Fruit fly (Drosophila melanogaster) whole organism, embryonic: ENCODE measurements around the gene sff.

ENCODE experiments used
- Asciz ChIP-seq: fragments of 200-800 bp; sonication (Bioruptor generic); optimal IDR thresholded peaks from 2 replicates; lab custom pipeline; 2017; ENCODE audit warnings: missing biosample characterization, mild to moderate bottlenecking, missing genetic modification characterization, missing genetic modification reagents
- Awh ChIP-seq: fragments of 200-800 bp; sonication (Bioruptor generic); IDR thresholded peaks from 2 replicates; pipeline ENCODE4, ENCODE4 v1.3.6; 2022; ENCODE audit warnings: missing biosample characterization, missing genetic modification characterization
- CG10543 ChIP-seq: fragments of 200-800 bp; sonication (Bioruptor generic); optimal IDR thresholded peaks from 3 replicates; lab custom pipeline; 2017; ENCODE audit warnings: missing biosample characterization, mild to moderate bottlenecking, missing genetic modification characterization, moderate library complexity
- CG10565 ChIP-seq: fragments of 200-800 bp; sonication (Bioruptor generic); optimal IDR thresholded peaks from 3 replicates; lab custom pipeline; 2016; ENCODE audit warnings: missing biosample characterization, mild to moderate bottlenecking, missing genetic modification characterization
- CG12071 ChIP-seq: fragments of 200-800 bp; sonication (Bioruptor generic); optimal IDR thresholded peaks from 3 replicates; lab custom pipeline; 2018; ENCODE audit warnings: missing biosample characterization, mild to moderate bottlenecking, missing genetic modification characterization
- CG12942 ChIP-seq: fragments of 200-800 bp; sonication (Bioruptor generic); optimal IDR thresholded peaks from 3 replicates; lab custom pipeline; 2016; ENCODE audit warnings: missing biosample characterization, missing genetic modification characterization
- CG13287 ChIP-seq: fragments of 200-800 bp; sonication (Bioruptor generic); IDR thresholded peaks from 2 replicates; pipeline ENCODE4 v1.3.6; 2022; ENCODE audit warnings: missing biosample characterization, missing genetic modification characterization; ENCODE audit not compliant: partially characterized antibody
- CG14860 ChIP-seq: fragments of 200-800 bp; sonication (Bioruptor generic); IDR thresholded peaks from 3 replicates; pipeline ENCODE4 v1.3.6; 2022; ENCODE audit warnings: missing biosample characterization, missing genetic modification characterization; ENCODE audit not compliant: partially characterized antibody
- CG17385 ChIP-seq: fragments of 200-800 bp; sonication (Bioruptor generic); optimal IDR thresholded peaks from 3 replicates; lab custom pipeline; 2018; ENCODE audit warnings: missing biosample characterization, mild to moderate bottlenecking, missing genetic modification characterization
- CG17612 ChIP-seq: fragments of 200-800 bp; sonication (Bioruptor generic); IDR thresholded peaks from 2 replicates; pipeline ENCODE4 v1.3.6; 2022; ENCODE audit warnings: missing biosample characterization, missing genetic modification characterization
- CG18262 ChIP-seq: fragments of 200-800 bp; optimal IDR thresholded peaks from 3 replicates; lab custom pipeline; 2019; ENCODE audit warnings: missing biosample characterization, mild to moderate bottlenecking, missing genetic modification characterization, moderate library complexity
- CG18476 ChIP-seq: fragments of 200-800 bp; sonication (Bioruptor generic); optimal IDR thresholded peaks from 2 replicates; lab custom pipeline; 2016; ENCODE audit warnings: missing biosample characterization, mild to moderate bottlenecking, missing genetic modification characterization
- CG31365 ChIP-seq: fragments of 200-800 bp; sonication (Bioruptor generic); optimal IDR thresholded peaks from 2 replicates; lab custom pipeline; 2018; ENCODE audit warnings: missing biosample characterization, mild to moderate bottlenecking, missing genetic modification characterization
- CG3995 ChIP-seq: fragments of 200-800 bp; sonication (Bioruptor generic); optimal IDR thresholded peaks from 3 replicates; lab custom pipeline; 2016; ENCODE audit warnings: missing biosample characterization, missing genetic modification characterization
- CG4707 ChIP-seq: fragments of 200-800 bp; sonication (Bioruptor generic); optimal IDR thresholded peaks from 2 replicates; lab custom pipeline; 2018; ENCODE audit warnings: missing biosample characterization, mild to moderate bottlenecking, missing genetic modification characterization, moderate library complexity
- CG5180 ChIP-seq: fragments of 200-800 bp; sonication (Bioruptor generic); optimal IDR thresholded peaks from 3 replicates; lab custom pipeline; 2017; ENCODE audit warnings: missing biosample characterization, missing genetic modification characterization, mild to moderate bottlenecking, moderate library complexity, missing genetic modification reagents
- CG6765 ChIP-seq: fragments of 200-800 bp; sonication (Bioruptor generic); optimal IDR thresholded peaks from 3 replicates; lab custom pipeline; 2017; ENCODE audit warnings: missing biosample characterization, mild to moderate bottlenecking, missing genetic modification characterization
- CG8388 ChIP-seq: fragments of 200-800 bp; sonication (Bioruptor generic); optimal IDR thresholded peaks from 2 replicates; lab custom pipeline; 2019; ENCODE audit warnings: missing biosample characterization, mild to moderate bottlenecking, missing genetic modification characterization, moderate library complexity
- Dad ChIP-seq: fragments of 200-800 bp; sonication (Bioruptor generic); optimal IDR thresholded peaks from 3 replicates; lab custom pipeline; 2016; ENCODE audit warnings: missing biosample characterization, missing genetic modification characterization
- Deaf1 ChIP-seq: fragments of 200-800 bp; optimal IDR thresholded peaks from 3 replicates; lab custom pipeline; 2019; ENCODE audit warnings: missing biosample characterization, mild to moderate bottlenecking, missing genetic modification characterization, moderate library complexity
- E2f1 ChIP-seq: fragments of 200-800 bp; sonication (Bioruptor generic); IDR thresholded peaks from 2 replicates; pipeline ENCODE4 v1.3.6; 2022; ENCODE audit warnings: missing biosample characterization, missing genetic modification characterization
- Elba2 ChIP-seq: fragments of 200-800 bp; sonication (Bioruptor generic); optimal IDR thresholded peaks from 3 replicates; lab custom pipeline; 2016; ENCODE audit warnings: missing biosample characterization, missing genetic modification characterization
- H15 ChIP-seq: fragments of 200-800 bp; sonication (Bioruptor generic); IDR thresholded peaks from 3 replicates; pipeline ENCODE4 v1.3.6; 2022; ENCODE audit warnings: missing biosample characterization, missing genetic modification characterization
- HLH3B ChIP-seq: fragments of 200-800 bp; sonication (Bioruptor generic); IDR thresholded peaks from 2 replicates; pipeline ENCODE4 v1.3.6; 2022; ENCODE audit warnings: missing biosample characterization, missing genetic modification characterization
- Hmr ChIP-seq: fragments of 200-800 bp; sonication (Bioruptor generic); optimal IDR thresholded peaks from 3 replicates; lab custom pipeline; 2017; ENCODE audit warnings: mild to moderate bottlenecking, missing biosample characterization, missing genetic modification reagents, missing genetic modification characterization
- Lhr ChIP-seq: fragments of 200-800 bp; sonication (Bioruptor generic); optimal IDR thresholded peaks from 3 replicates; lab custom pipeline; 2017; ENCODE audit warnings: mild to moderate bottlenecking, missing biosample characterization, missing genetic modification reagents, missing genetic modification characterization
- NC2α ChIP-seq: fragments of 200-800 bp; sonication (Bioruptor generic); optimal IDR thresholded peaks from 2 replicates; lab custom pipeline; 2016; ENCODE audit warnings: missing biosample characterization, missing genetic modification characterization
- Six4 ChIP-seq: fragments of 200-800 bp; sonication (Bioruptor generic); optimal IDR thresholded peaks from 2 replicates; lab custom pipeline; 2016; ENCODE audit warnings: missing biosample characterization, missing genetic modification characterization
- ab ChIP-seq: fragments of 200-800 bp; sonication (Bioruptor generic); optimal IDR thresholded peaks from 2 replicates; lab custom pipeline; 2016; ENCODE audit warnings: missing biosample characterization, missing genetic modification characterization
- abd-A ChIP-seq: fragments of 200-800 bp; sonication (Bioruptor generic); optimal IDR thresholded peaks from 3 replicates; lab custom pipeline; 2019; ENCODE audit warnings: missing biosample characterization, mild to moderate bottlenecking, missing genetic modification characterization, moderate library complexity
- ac ChIP-seq: fragments of 200-800 bp; sonication (Bioruptor generic); optimal IDR thresholded peaks from 3 replicates; lab custom pipeline; 2017; ENCODE audit warnings: missing biosample characterization, mild to moderate bottlenecking, missing genetic modification characterization
- aop ChIP-seq: fragments of 200-800 bp; sonication (Bioruptor generic); IDR thresholded peaks from 2 replicates; pipeline ENCODE4 v1.3.6; 2022; ENCODE audit warnings: missing biosample characterization, missing genetic modification characterization
- az2 ChIP-seq: fragments of 200-800 bp; sonication (Bioruptor generic); optimal IDR thresholded peaks from 3 replicates; lab custom pipeline; 2016; ENCODE audit warnings: missing biosample characterization, missing genetic modification characterization
- chif ChIP-seq, 2 experiments: fragments of 200-800 bp; sonication (Bioruptor generic); optimal IDR thresholded peaks; 3 replicates each; lab custom pipeline; 2016; ENCODE audit warnings: missing biosample characterization in 2 of 2, missing genetic modification characterization in 2 of 2
- chinmo ChIP-seq: fragments of 200-800 bp; sonication (Bioruptor generic); IDR thresholded peaks from 4 replicates; pipeline ENCODE4 v1.3.6; 2022; ENCODE audit warnings: missing biosample characterization, missing genetic modification characterization; ENCODE audit not compliant: partially characterized antibody
- dmrt11E ChIP-seq: fragments of 200-800 bp; sonication (Bioruptor generic); optimal IDR thresholded peaks from 3 replicates; lab custom pipeline; 2018; ENCODE audit warnings: missing biosample characterization, mild to moderate bottlenecking, missing genetic modification characterization, moderate library complexity
- en ChIP-seq: fragments of 200-800 bp; sonication (Bioruptor generic); optimal IDR thresholded peaks from 2 replicates; lab custom pipeline; 2016; ENCODE audit warnings: missing biosample characterization, missing genetic modification characterization
- hb ChIP-seq: fragments of 200-800 bp; sonication (Bioruptor generic); IDR thresholded peaks from 3 replicates; pipeline ENCODE4 v1.3.6; 2022; ENCODE audit warnings: missing biosample characterization, missing genetic modification characterization; ENCODE audit not compliant: partially characterized antibody
- ind ChIP-seq: fragments of 200-800 bp; sonication (Bioruptor generic); optimal IDR thresholded peaks from 3 replicates; lab custom pipeline; 2016; ENCODE audit warnings: missing biosample characterization, missing genetic modification characterization
- insv ChIP-seq, 2 experiments: fragments of 200-800 bp; sonication (Bioruptor generic); optimal IDR thresholded peaks; 3 replicates each; lab custom pipeline; 2016 to 2018; ENCODE audit warnings: missing biosample characterization in 2 of 2, missing genetic modification characterization in 2 of 2
- ken ChIP-seq: fragments of 200-800 bp; sonication (Bioruptor generic); IDR thresholded peaks from 3 replicates; pipeline ENCODE4 v1.3.6; 2022; ENCODE audit warnings: missing biosample characterization, missing genetic modification characterization
- lab ChIP-seq: fragments of 200-800 bp; sonication (Bioruptor generic); optimal IDR thresholded peaks from 3 replicates; lab custom pipeline; 2017; ENCODE audit warnings: missing biosample characterization, missing genetic modification characterization, mild to moderate bottlenecking, moderate library complexity, missing genetic modification reagents
- onecut ChIP-seq: fragments of 200-800 bp; sonication (Bioruptor generic); IDR thresholded peaks from 2 replicates; pipeline ENCODE4 v1.3.6; 2022; ENCODE audit warnings: missing biosample characterization, missing genetic modification characterization
- otp ChIP-seq: fragments of 200-800 bp; sonication (Bioruptor generic); IDR thresholded peaks from 3 replicates; pipeline ENCODE4, ENCODE4 v1.3.6; 2022; ENCODE audit warnings: missing biosample characterization, missing genetic modification characterization
- repo ChIP-seq: fragments of 200-800 bp; sonication (Bioruptor generic); optimal IDR thresholded peaks from 2 replicates; lab custom pipeline; 2016; ENCODE audit warnings: missing biosample characterization, missing genetic modification characterization
- ssp ChIP-seq: fragments of 200-800 bp; sonication (Bioruptor generic); IDR thresholded peaks from 2 replicates; pipeline ENCODE4 v1.3.6; 2022; ENCODE audit warnings: missing biosample characterization, missing genetic modification characterization
- sug ChIP-seq: fragments of 200-800 bp; optimal IDR thresholded peaks from 2 replicates; lab custom pipeline; 2019; ENCODE audit warnings: missing biosample characterization, mild to moderate bottlenecking, missing genetic modification characterization, moderate library complexity
- ttk ChIP-seq: fragments of 200-800 bp; sonication (Bioruptor generic); IDR thresholded peaks from 2 replicates; pipeline ENCODE4 v2.1.2; 2022; ENCODE audit warnings: missing biosample characterization, missing genetic modification characterization
- zf30C ChIP-seq: fragments of 200-800 bp; sonication (Bioruptor generic); optimal IDR thresholded peaks from 3 replicates; lab custom pipeline; 2018; ENCODE audit warnings: missing biosample characterization, mild to moderate bottlenecking, missing genetic modification characterization

sff gene

DNA sequence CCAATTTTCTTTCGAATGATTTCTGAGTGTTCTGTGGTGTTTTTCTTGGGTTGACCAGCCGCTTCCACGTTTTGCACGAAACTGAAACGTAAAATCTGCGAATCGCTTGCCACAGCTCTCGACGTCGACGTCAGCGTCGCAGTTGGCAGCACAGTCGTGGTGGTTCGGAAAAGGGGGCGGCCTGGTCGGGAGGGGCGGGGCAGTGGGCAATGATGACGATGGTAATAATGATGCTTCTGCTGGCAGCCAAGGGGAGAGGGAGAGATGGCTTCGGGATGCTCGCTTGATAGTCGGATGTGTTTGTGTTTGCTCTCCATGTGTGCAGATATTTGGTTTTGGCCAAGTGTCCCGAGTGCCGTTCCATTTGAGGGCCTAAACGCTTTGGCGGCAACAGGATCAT, 28.2 kb upstream of the sff start (continued):
- no peak for TF ChIP-seq Elba2 (GFP tag; lab: Kevin White, UChicago)
- TF ChIP-seq CG17612 (GFP tag; lab: Robert Waterston, UW) = no peak
- no peak for TF ChIP-seq Hmr (GFP tag; lab: Kevin White, UChicago)
- no peak for TF ChIP-seq ind (GFP tag; lab: Kevin White, UChicago)
- TF ChIP-seq ttk = no peak
- TF ChIP-seq Lhr = no peak
- no peak for TF ChIP-seq az2 (GFP tag; lab: Kevin White, UChicago)
- TF ChIP-seq chif (GFP tag; optimal IDR thresholded peaks at IDR 0.05; lab: Kevin White, UChicago) = no peak
- TF ChIP-seq Awh (GFP tag; lab: Robert Waterston, UW) = 0 out of 2 replicates have a peak, but pooled peaks have one; percentile 12
- no peak for TF ChIP-seq Six4 (GFP tag; lab: Kevin White, UChicago)
- TF ChIP-seq Dad (GFP tag; lab: Kevin White, UChicago) = no peak
- no peak for TF ChIP-seq dmrt11E
- TF ChIP-seq CG18262 (tag; lab: Kevin White, UChicago) = no peak
- no peak for TF ChIP-seq CG8388 (GFP tag; lab: Kevin White, UChicago)
- TF ChIP-seq NC2α = no peak
- peak; percentile 30 for TF ChIP-seq CG10543 (GFP tag; lab: Kevin White, UChicago)
- peak; percentile 30 for TF ChIP-seq abd-A (tag; lab: Kevin White, UChicago)
- no peak for TF ChIP-seq CG12942 (GFP tag; lab: Kevin White, UChicago)
- TF ChIP-seq CG6765 (GFP tag; lab: Kevin White, UChicago) = no peak
- no peak for TF ChIP-seq ssp (GFP tag; lab: Robert Waterston, UW)
- TF ChIP-seq CG10565 (GFP tag; lab: Kevin White, UChicago) = no peak
- TF ChIP-seq Deaf1 = peak; percentile 78
- TF ChIP-seq en = no peak
- no peak for TF ChIP-seq CG31365
- TF ChIP-seq hb (GFP tag; lab: Robert Waterston, UW) = no peak
- no peak for TF ChIP-seq Asciz (GFP tag; lab: Kevin White, UChicago)
- no peak for TF ChIP-seq CG4707 (GFP tag; lab: Kevin White, UChicago)
- TF ChIP-seq CG18476 (GFP tag; lab: Kevin White, UChicago) = no peak
- no peak for TF ChIP-seq aop (GFP tag; lab: Robert Waterston, UW)
- no peak for TF ChIP-seq onecut (GFP tag; lab: Robert Waterston, UW)
- peak; percentile 10; the same call in 1 of the 2 replicates for TF ChIP-seq CG13287 (GFP tag; lab: Robert Waterston, UW)
- TF ChIP-seq lab (GFP tag; lab: Kevin White, UChicago) = peak; percentile 19
- no peak for TF ChIP-seq CG5180
- no peak for TF ChIP-seq ac
- no peak for TF ChIP-seq HLH3B
- no peak for TF ChIP-seq ab (GFP tag; lab: Kevin White, UChicago)
- TF ChIP-seq insv (GFP tag; optimal IDR thresholded peaks at IDR 0.05; lab: Kevin White, UChicago) = no peak
- TF ChIP-seq E2f1 = 0 out of 2 replicates have a peak, but pooled peaks have one; percentile 9
- TF ChIP-seq H15 (GFP tag; lab: Robert Waterston, UW) = no peak
- TF ChIP-seq zf30C = no peak
- TF ChIP-seq otp (GFP tag; lab: Robert Waterston, UW) = no peak
- no peak for TF ChIP-seq CG3995 (GFP tag; lab: Kevin White, UChicago)
- no peak for TF ChIP-seq sug (tag; lab: Kevin White, UChicago)
- 0 out of 4 replicates have a peak, but pooled peaks have one; percentile 38 for TF ChIP-seq chinmo (GFP tag; lab: Robert Waterston, UW)
- no peak for TF ChIP-seq ken
- TF ChIP-seq CG17385 (GFP tag; lab: Kevin White, UChicago) = no peak
- no peak for TF ChIP-seq CG14860 (GFP tag; lab: Robert Waterston, UW)
- TF ChIP-seq repo (GFP tag; lab: Kevin White, UChicago) = no peak
- no peak for TF ChIP-seq CG12071 (GFP tag; lab: Kevin White, UChicago)
